Worm (Caenorhabditis elegans) whole organism, L1 larva: ENCODE data around the gene F52H2.3.

ENCODE experiments used
- C16A3.4 ChIP-seq: fragments of 150-350 bp; optimal IDR thresholded peaks from 2 replicates; lab custom pipeline; 2014; ENCODE audit warnings: missing biosample characterization, missing genetic modification characterization
- C34B4.2 ChIP-seq: sonication (generic microtip); optimal IDR thresholded peaks from 2 replicates; lab custom pipeline; 2017; ENCODE audit warnings: mild to moderate bottlenecking, missing genetic modification characterization, missing compliant biosample characterization
- F16B12.6 ChIP-seq: fragments of 150-350 bp; optimal IDR thresholded peaks from 2 replicates; lab custom pipeline; 2014; ENCODE audit warnings: missing biosample characterization, missing genetic modification characterization
- aly-2 ChIP-seq: fragments of 150-350 bp; optimal IDR thresholded peaks from 2 replicates; lab custom pipeline; 2014; ENCODE audit warnings: missing biosample characterization, missing genetic modification characterization
- ama-1 ChIP-seq: fragments of 150-350 bp; optimal IDR thresholded peaks from 2 replicates; lab custom pipeline; 2014
- ceh-8 ChIP-seq: fragments of 200-800 bp; sonication (Bioruptor generic); optimal IDR thresholded peaks from 2 replicates; lab custom pipeline; 2018; ENCODE audit warnings: mild to moderate bottlenecking, missing genetic modification characterization, moderate library complexity, missing compliant biosample characterization
- ceh-82 ChIP-seq, 3 experiments: fragments of 150-350 bp in 1 of 3; sonication (generic microtip) in 2 of 3; optimal IDR thresholded peaks; 2 replicates each; lab custom pipeline; 2014 to 2017; ENCODE audit warnings: missing biosample characterization in 3 of 3, missing genetic modification characterization in 3 of 3
- dsc-1 ChIP-seq: sonication (generic microtip); optimal IDR thresholded peaks from 2 replicates; lab custom pipeline; 2016; ENCODE audit warnings: mild to moderate bottlenecking, missing genetic modification characterization, missing compliant biosample characterization
- egl-13 ChIP-seq: sonication (generic microtip); optimal IDR thresholded peaks from 2 replicates; lab custom pipeline; 2016; ENCODE audit warnings: missing genotype, missing genetic modification reagents, missing genetic modification characterization, missing compliant biosample characterization
- egl-27 ChIP-seq, 2 experiments: fragments of 150-350 bp in 1 of 2; sonication (generic microtip); optimal IDR thresholded peaks; 3 replicates each; lab custom pipeline; 2017 to 2018; ENCODE audit warnings: missing biosample characterization in 2 of 2, missing genetic modification characterization in 2 of 2, missing genetic modification reagents in 2 of 2
- elt-2 ChIP-seq: sonication (generic microtip); optimal IDR thresholded peaks from 2 replicates; lab custom pipeline; 2016; ENCODE audit warnings: missing genetic modification characterization, mild to moderate bottlenecking, inconsistent platforms, missing compliant biosample characterization, missing genetic modification reagents
- fkh-4 ChIP-seq: sonication (generic microtip); optimal IDR thresholded peaks from 2 replicates; lab custom pipeline; 2016; ENCODE audit warnings: missing compliant biosample characterization, missing genetic modification characterization, borderline replicate concordance
- fos-1 ChIP-seq: fragments of 150-350 bp; optimal IDR thresholded peaks from 2 replicates; lab custom pipeline; 2014; ENCODE audit warnings: missing biosample characterization, missing genetic modification characterization
- hlh-17 ChIP-seq: fragments of 200-800 bp; sonication (Bioruptor generic); optimal IDR thresholded peaks from 2 replicates; lab custom pipeline; 2018; ENCODE audit warnings: missing genetic modification characterization, mild to moderate bottlenecking, missing compliant biosample characterization, moderate library complexity, borderline replicate concordance
- hpl-2 ChIP-seq: fragments of 150-350 bp; optimal IDR thresholded peaks from 2 replicates; lab custom pipeline; 2014; ENCODE audit warnings: missing biosample characterization, missing genetic modification reagents, missing genetic modification characterization
- irx-1 ChIP-seq: sonication (generic microtip); optimal IDR thresholded peaks from 2 replicates; lab custom pipeline; 2016; ENCODE audit warnings: missing genetic modification characterization, missing compliant biosample characterization
- isw-1 ChIP-seq: fragments of 200-800 bp; sonication (Bioruptor generic); IDR thresholded peaks from 2 replicates; pipeline ENCODE4 v1.3.6; 2022; ENCODE audit warnings: missing genetic modification characterization, missing compliant biosample characterization
- lin-13 ChIP-seq: fragments of 150-350 bp; optimal IDR thresholded peaks from 2 replicates; lab custom pipeline; 2014; ENCODE audit warnings: missing biosample characterization, missing genetic modification reagents, missing genetic modification characterization
- lin-14 ChIP-seq: fragments of 200-800 bp; sonication (Bioruptor generic); optimal IDR thresholded peaks from 2 replicates; lab custom pipeline; 2018; ENCODE audit warnings: mild to moderate bottlenecking, missing genetic modification characterization, moderate library complexity, missing compliant biosample characterization
- lir-3 ChIP-seq: sonication (generic microtip); optimal IDR thresholded peaks from 2 replicates; lab custom pipeline; 2016; ENCODE audit warnings: mild to moderate bottlenecking, missing genetic modification characterization, moderate library complexity, missing compliant biosample characterization; ENCODE audit not compliant: poor library complexity
- lsy-2 ChIP-seq, 2 experiments: fragments of 150-350 bp; optimal IDR thresholded peaks; 2 replicates each; lab custom pipeline; 2014; ENCODE audit warnings: missing biosample characterization in 2 of 2, missing genetic modification characterization in 2 of 2
- mab-9 ChIP-seq: fragments of 200-800 bp; sonication (Bioruptor generic); IDR thresholded peaks from 2 replicates; pipeline ENCODE4 v1.3.6; 2022; ENCODE audit warnings: missing genetic modification reagents, missing genetic modification characterization, missing compliant biosample characterization
- mdl-1 ChIP-seq, 2 experiments: fragments of 150-350 bp; optimal IDR thresholded peaks; 2 replicates each; lab custom pipeline; 2014 to 2017; ENCODE audit warnings: missing biosample characterization in 2 of 2, missing genetic modification characterization in 2 of 2, inconsistent platforms in 1 of 2
- mep-1 ChIP-seq: fragments of 150-350 bp; optimal IDR thresholded peaks from 2 replicates; lab custom pipeline; 2014; ENCODE audit warnings: missing biosample characterization, missing genetic modification characterization
- nhr-20 ChIP-seq: sonication (generic microtip); optimal IDR thresholded peaks from 2 replicates; lab custom pipeline; 2016; ENCODE audit warnings: mild to moderate bottlenecking, missing genetic modification characterization, missing compliant biosample characterization
- nhr-28 ChIP-seq: fragments of 150-350 bp; optimal IDR thresholded peaks from 2 replicates; lab custom pipeline; 2014; ENCODE audit warnings: missing biosample characterization, missing genetic modification characterization
- nhr-71 ChIP-seq: sonication (generic microtip); optimal IDR thresholded peaks from 2 replicates; lab custom pipeline; 2016; ENCODE audit warnings: mild to moderate bottlenecking, missing genetic modification characterization, moderate library complexity, missing compliant biosample characterization
- nhr-76 ChIP-seq: sonication (generic microtip); optimal IDR thresholded peaks from 2 replicates; lab custom pipeline; 2017; ENCODE audit warnings: missing biosample characterization, missing genetic modification characterization
- nhr-84 ChIP-seq: sonication (generic microtip); optimal IDR thresholded peaks from 2 replicates; lab custom pipeline; 2017; ENCODE audit warnings: missing biosample characterization, missing genetic modification characterization
- nhr-85 ChIP-seq: sonication (generic microtip); peaks from one replicate; lab custom pipeline; 2016; ENCODE audit warnings: missing genetic modification characterization, inconsistent platforms, missing compliant biosample characterization
- rnt-1 ChIP-seq: sonication (generic microtip); optimal IDR thresholded peaks from 2 replicates; lab custom pipeline; 2016; ENCODE audit warnings: mild to moderate bottlenecking, missing genetic modification characterization, moderate library complexity, missing compliant biosample characterization
- skn-1 ChIP-seq: fragments of 150-350 bp; optimal IDR thresholded peaks from 2 replicates; lab custom pipeline; 2014; ENCODE audit warnings: missing biosample characterization, missing genetic modification characterization
- snpc-4 ChIP-seq: fragments of 150-350 bp; optimal IDR thresholded peaks from 2 replicates; lab custom pipeline; 2014; ENCODE audit warnings: missing biosample characterization, missing genetic modification characterization
- snu-23 ChIP-seq: sonication (generic microtip); optimal IDR thresholded peaks from 2 replicates; lab custom pipeline; 2016; ENCODE audit warnings: missing genetic modification characterization, missing compliant biosample characterization
- sox-4 ChIP-seq: sonication (generic microtip); optimal IDR thresholded peaks from 2 replicates; lab custom pipeline; 2016; ENCODE audit warnings: missing genetic modification characterization, missing compliant biosample characterization
- sptf-1 ChIP-seq: fragments of 150-350 bp; optimal IDR thresholded peaks from 2 replicates; lab custom pipeline; 2014; ENCODE audit warnings: missing biosample characterization, missing genetic modification characterization
- sup-37 ChIP-seq: fragments of 200-800 bp; sonication (Bioruptor generic); optimal IDR thresholded peaks from 2 replicates; lab custom pipeline; 2018; ENCODE audit warnings: mild to moderate bottlenecking, missing genetic modification characterization, missing compliant biosample characterization
- swsn-7 ChIP-seq: sonication (generic microtip); optimal IDR thresholded peaks from 2 replicates; lab custom pipeline; 2016; ENCODE audit warnings: missing genetic modification characterization, missing compliant biosample characterization
- unc-130 ChIP-seq: fragments of 150-350 bp; optimal IDR thresholded peaks from 2 replicates; lab custom pipeline; 2017; ENCODE audit warnings: missing biosample characterization, missing genetic modification characterization, inconsistent platforms
- unc-62 ChIP-seq: fragments of 150-350 bp; optimal IDR thresholded peaks from 2 replicates; lab custom pipeline; 2014; ENCODE audit warnings: missing biosample characterization, missing genetic modification reagents, missing genetic modification characterization
- xbp-1 ChIP-seq: sonication (generic microtip); optimal IDR thresholded peaks from 2 replicates; lab custom pipeline; 2016; ENCODE audit warnings: missing genetic modification characterization, missing compliant biosample characterization
- zag-1 ChIP-seq: fragments of 150-350 bp; optimal IDR thresholded peaks from 2 replicates; lab custom pipeline; 2014; ENCODE audit warnings: missing biosample characterization, missing genetic modification characterization
- zip-4 ChIP-seq: fragments of 200-800 bp; sonication (Bioruptor generic); optimal IDR thresholded peaks from 2 replicates; lab custom pipeline; 2018; ENCODE audit warnings: mild to moderate bottlenecking, missing genetic modification characterization, moderate library complexity, missing compliant biosample characterization
- ztf-4 ChIP-seq: fragments of 150-350 bp; optimal IDR thresholded peaks from 2 replicates; lab custom pipeline; 2014; ENCODE audit warnings: missing biosample characterization, missing genetic modification characterization

F52H2.3 gene

DNA sequence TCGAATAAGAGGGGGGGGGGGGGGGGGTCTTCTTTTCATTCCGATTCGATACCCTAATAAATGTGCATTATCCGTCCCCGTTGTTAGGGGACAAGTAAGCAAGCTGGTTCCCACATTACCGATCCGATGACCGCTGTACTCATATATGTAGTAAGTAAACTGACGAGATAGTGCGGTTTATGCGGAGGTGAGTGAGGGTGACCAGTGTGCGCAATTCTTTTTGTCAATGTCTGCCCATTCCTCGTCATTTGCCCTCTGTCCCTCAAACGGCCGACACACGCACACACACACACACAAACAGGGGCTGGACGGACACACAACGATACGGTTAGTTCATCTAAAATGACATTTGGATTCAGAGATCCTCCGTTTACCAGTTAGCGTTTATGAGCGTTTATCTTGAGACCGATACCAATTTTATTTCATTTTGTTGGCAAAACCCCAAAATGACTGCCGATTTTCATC lies 11.4 kb upstream of the F52H2.3 start, which contains the start of gene aat-3 (continued):
- TF ChIP-seq unc-62 (GFP tag; lab: Kevin White, UChicago), result no peak
- TF ChIP-seq lsy-2 (tag; optimal IDR thresholded peaks at IDR 0.05; lab: Kevin White, UChicago), result peak in 1 of 2 experiments; percentile 2
- TF ChIP-seq zag-1 (tag; lab: Kevin White, UChicago), result no peak
- TF ChIP-seq C16A3.4 (tag; lab: Kevin White, UChicago), result peak; percentile 26
- no peak for TF ChIP-seq hpl-2 (GFP tag; lab: Kevin White, UChicago)
- TF ChIP-seq mab-9 (GFP tag; lab: Robert Waterston, UW), result no peak
- TF ChIP-seq mdl-1 (tag; optimal IDR thresholded peaks at IDR 0.05; lab: Kevin White, UChicago), result peak in 1 of 2 experiments; percentile 15
- TF ChIP-seq hlh-17, result no peak
- peak; percentile 34 for TF ChIP-seq nhr-20 (tag; lab: Kevin White, UChicago)
- no peak for TF ChIP-seq fkh-4 (tag; lab: Kevin White, UChicago)
- TF ChIP-seq C34B4.2, result no peak
- no peak for TF ChIP-seq egl-27 (tag; optimal IDR thresholded peaks at IDR 0.05; lab: Kevin White, UChicago)
- TF ChIP-seq ceh-82 (tag; optimal IDR thresholded peaks at IDR 0.05; lab: Kevin White, UChicago), result no peak
- no peak for TF ChIP-seq snpc-4 (tag; lab: Kevin White, UChicago)
- no peak for TF ChIP-seq F16B12.6
- TF ChIP-seq ama-1, result no peak
- TF ChIP-seq fos-1 (tag; lab: Kevin White, UChicago), result no peak
- no peak for TF ChIP-seq aly-2 (tag; lab: Kevin White, UChicago)
- no peak for TF ChIP-seq swsn-7 (tag; lab: Kevin White, UChicago)
- TF ChIP-seq ceh-8 (GFP tag; lab: Kevin White, UChicago), result no peak
- no peak for TF ChIP-seq dsc-1
- peak; percentile 56 for TF ChIP-seq skn-1 (tag; lab: Kevin White, UChicago)
- no peak for TF ChIP-seq sptf-1
- TF ChIP-seq egl-13 (tag; lab: Kevin White, UChicago), result no peak
- no peak for TF ChIP-seq zip-4 (GFP tag; lab: Kevin White, UChicago)
- TF ChIP-seq nhr-76 (tag; lab: Kevin White, UChicago), result no peak
- TF ChIP-seq sox-4 (tag; lab: Kevin White, UChicago), result no peak
- TF ChIP-seq snu-23 (GFP tag; lab: Kevin White, UChicago), result peak; percentile 50
- no peak for TF ChIP-seq isw-1 (GFP tag; lab: Robert Waterston, UW)
- no peak for TF ChIP-seq elt-2 (tag; lab: Kevin White, UChicago)
- no peak for TF ChIP-seq nhr-84
- TF ChIP-seq sup-37, result no peak
- TF ChIP-seq irx-1 (tag; lab: Kevin White, UChicago), result no peak
- no peak for TF ChIP-seq ztf-4 (tag; lab: Kevin White, UChicago)
- TF ChIP-seq nhr-71 (tag; lab: Kevin White, UChicago), result no peak
- TF ChIP-seq lir-3 (tag; lab: Kevin White, UChicago), result no peak
- TF ChIP-seq, all 84 proteins: peak for 10

- TF ChIP-seq C16A3.4 (tag; lab: Kevin White, UChicago), result no peak
- peak; percentile 24 for TF ChIP-seq rnt-1 (tag; lab: Kevin White, UChicago)
- peak; percentile 58 for TF ChIP-seq nhr-85 (tag; lab: Kevin White, UChicago)
- peak; percentile 75 for TF ChIP-seq snpc-4 (tag; lab: Kevin White, UChicago)
Measured at ce11 chrX:2551450-2551849, 10.6 kb upstream of the F52H2.3 start.

- peak; percentile 17 for TF ChIP-seq dsc-1
- TF ChIP-seq lin-13 (GFP tag; lab: Kevin White, UChicago), result no peak
- peak; percentile 2 for TF ChIP-seq mep-1 (tag; lab: Kevin White, UChicago)
- TF ChIP-seq rnt-1 (tag; lab: Kevin White, UChicago), result no peak
- no peak for TF ChIP-seq ceh-82 (tag; optimal IDR thresholded peaks at IDR 0.05; lab: Kevin White, UChicago)
- peak; percentile 12 for TF ChIP-seq skn-1 (tag; lab: Kevin White, UChicago)
- no peak for TF ChIP-seq unc-130 (tag; lab: Kevin White, UChicago)
- TF ChIP-seq xbp-1 (tag; lab: Kevin White, UChicago), result no peak
- peak; percentile 66 for TF ChIP-seq lin-14 (GFP tag; lab: Kevin White, UChicago)
- TF ChIP-seq egl-27 (tag; optimal IDR thresholded peaks at IDR 0.05; lab: Kevin White, UChicago), result no peak
- no peak for TF ChIP-seq nhr-28 (tag; lab: Kevin White, UChicago)
Measured at ce11 chrX:2550665-2551064, 9.8 kb upstream of the F52H2.3 start.
